ENCODE assay signal across 1 fruit fly cellular context in genomic region chrX:15795951-15796443, dm6.
A peak's percentile ranks its signal among the peaks of the same experiment; 100 is the strongest.
TF ChIP-seq lines count a peak whose summit lies in the region.

Gene sordd1, minus strand, starts transcription at chrX:15796028.

TF ChIP-seq in whole organism, embryonic, 481 proteins besides CTCF, POLR2A, EP300 and RAD21 (continued from another document):
- TF ChIP-seq slbo (GFP tag; IDR thresholded peaks at IDR 0.05; lab: Robert Waterston, UW) (peak; percentile 39; the same call in 1 of the 2 replicates), zen2 (GFP tag; IDR thresholded peaks at IDR 0.05; lab: Robert Waterston, UW; ENCODE audit: partially characterized antibody) (peak; percentile 75; the same call in 2 of the 3 replicates), Sry-δ (GFP tag; optimal IDR thresholded peaks at IDR 0.05; lab: Kevin White, UChicago) (peak; percentile 76), row (GFP tag; IDR thresholded peaks at IDR 0.05; lab: Robert Waterston, UW) (peak; percentile 77), CG7963 (GFP tag; IDR thresholded peaks at IDR 0.05; lab: Robert Waterston, UW; ENCODE audit: partially characterized antibody) (peak; percentile 85), inv (GFP tag; IDR thresholded peaks at IDR 0.05; lab: Robert Waterston, UW; ENCODE audit: partially characterized antibody) (peak; percentile 95), Sin3A (optimal IDR thresholded peaks at IDR 0.05; lab: Kevin White, UChicago) (peak; percentile 15), Scr (GFP tag; IDR thresholded peaks at IDR 0.05; lab: Robert Waterston, UW; ENCODE audit: partially characterized antibody) (peak; percentile 92), CG9932 (GFP tag; IDR thresholded peaks at IDR 0.05; lab: Robert Waterston, UW) (peak; percentile 35; the same call in 1 of the 2 replicates), unc-4 (GFP tag; IDR thresholded peaks at IDR 0.05; lab: Robert Waterston, UW; ENCODE audit: partially characterized antibody) (peak; percentile 85), CG8290 (GFP tag; optimal IDR thresholded peaks at IDR 0.05; lab: Kevin White, UChicago) (peak; percentile 74), CG8290 (tag; optimal IDR thresholded peaks at IDR 0.05; lab: Kevin White, UChicago) (peak in 1 of 2 experiments; percentile 63), Dll (GFP tag; IDR thresholded peaks at IDR 0.05; lab: Robert Waterston, UW; ENCODE audit: partially characterized antibody) (peak; percentile 87), MBD-R2 (GFP tag; IDR thresholded peaks at IDR 0.05; lab: Robert Waterston, UW) (peak; percentile 31; the same call in 1 of the 2 replicates), nerfin-2 (GFP tag; IDR thresholded peaks at IDR 0.05; lab: Robert Waterston, UW; ENCODE audit: partially characterized antibody) (peak; percentile 88), CG14710 (tag; optimal IDR thresholded peaks at IDR 0.05; lab: Kevin White, UChicago) (peak; percentile 4), Opbp (GFP tag; IDR thresholded peaks at IDR 0.05; lab: Robert Waterston, UW; ENCODE audit: partially characterized antibody) (peak; percentile 88), gfzf (GFP tag; optimal IDR thresholded peaks at IDR 0.05; lab: Kevin White, UChicago) (peak; percentile 2), CG13287 (GFP tag; IDR thresholded peaks at IDR 0.05; lab: Robert Waterston, UW; ENCODE audit: partially characterized antibody) (peak; percentile 89), sna (GFP tag; IDR thresholded peaks at IDR 0.05; lab: Robert Waterston, UW; ENCODE audit: partially characterized antibody) (peak; percentile 70; the same call in 1 of the 2 replicates), Dref (GFP tag; IDR thresholded peaks at IDR 0.05; lab: Robert Waterston, UW) (peak; percentile 79), chinmo (GFP tag; IDR thresholded peaks at IDR 0.05; lab: Robert Waterston, UW; ENCODE audit: partially characterized antibody) (peak; percentile 86; the same call in 1 of the 4 replicates), Neu2 (GFP tag; optimal IDR thresholded peaks at IDR 0.05; lab: Kevin White, UChicago; ENCODE audit: borderline replicate concordance) (peak; percentile 53), hbn (GFP tag; IDR thresholded peaks at IDR 0.05; lab: Robert Waterston, UW; ENCODE audit: partially characterized antibody) (peak; percentile 83), ato (GFP tag; IDR thresholded peaks at IDR 0.05; lab: Robert Waterston, UW; ENCODE audit: partially characterized antibody) (peak; percentile 81), MESR4 (GFP tag; optimal IDR thresholded peaks at IDR 0.05; lab: Kevin White, UChicago) (peak; percentile 8), CG30020 (tag; optimal IDR thresholded peaks at IDR 0.05; lab: Kevin White, UChicago) (peak; percentile 86), CG14860 (GFP tag; IDR thresholded peaks at IDR 0.05; lab: Robert Waterston, UW; ENCODE audit: partially characterized antibody) (peak; percentile 89), BEAF-32 (GFP tag; optimal IDR thresholded peaks at IDR 0.05; lab: Kevin White, UChicago) (peak; percentile 81), pzg (GFP tag; optimal IDR thresholded peaks at IDR 0.05; lab: Kevin White, UChicago) (peak; percentile 31), vnd (GFP tag; IDR thresholded peaks at IDR 0.05; lab: Robert Waterston, UW; ENCODE audit: partially characterized antibody) (peak; percentile 90), lola (GFP tag; optimal IDR thresholded peaks at IDR 0.05; lab: Kevin White, UChicago) (peak in 1 of 3 experiments; percentile 77), CG34224 (GFP tag; IDR thresholded peaks at IDR 0.05; lab: Robert Waterston, UW; ENCODE audit: partially characterized antibody) (peak; percentile 85), Med (GFP tag; lab: Kevin White, UChicago) (peak; percentile 3), mld (GFP tag; IDR thresholded peaks at IDR 0.05; lab: Robert Waterston, UW; ENCODE audit: partially characterized antibody) (peak; percentile 82), crp (GFP tag; optimal IDR thresholded peaks at IDR 0.05; lab: Kevin White, UChicago) (peak in 1 of 2 experiments; percentile 27), bbx (GFP tag; IDR thresholded peaks at IDR 0.05; lab: Robert Waterston, UW; ENCODE audit: partially characterized antibody) (peak; percentile 85), CG16813 (GFP tag; IDR thresholded peaks at IDR 0.05; lab: Robert Waterston, UW; ENCODE audit: partially characterized antibody) (peak; percentile 97), amos (GFP tag; IDR thresholded peaks at IDR 0.05; lab: Robert Waterston, UW; ENCODE audit: partially characterized antibody) (peak; percentile 93), Bgb (GFP tag; IDR thresholded peaks at IDR 0.05; lab: Robert Waterston, UW; ENCODE audit: partially characterized antibody) (peak; percentile 91)
